Worm (Caenorhabditis elegans) whole organism, L2 larva: Measurements from ENCODE around the gene tir-1.

Experiments used
- ZK546.5 ChIP-seq: sonication (generic microtip); optimal IDR thresholded peaks from 2 replicates; lab custom pipeline; 2017; ENCODE audit warnings: missing biosample characterization, missing genetic modification characterization
- ama-1 ChIP-seq: fragments of 150-350 bp; optimal IDR thresholded peaks from 2 replicates; lab custom pipeline; 2018; ENCODE audit warnings: inconsistent platforms
- dmd-4 ChIP-seq: sonication (generic microtip); optimal IDR thresholded peaks from 2 replicates; lab custom pipeline; 2017; ENCODE audit warnings: missing biosample characterization, missing genetic modification characterization
- elt-3 ChIP-seq: sonication (generic microtip); optimal IDR thresholded peaks from 2 replicates; lab custom pipeline; 2017; ENCODE audit warnings: missing biosample characterization, missing genetic modification characterization
- lin-39 ChIP-seq: fragments of 150-350 bp; optimal IDR thresholded peaks from 2 replicates; lab custom pipeline; 2014; ENCODE audit warnings: missing biosample characterization, missing genetic modification reagents, missing genetic modification characterization
- nhr-10 ChIP-seq: sonication (generic microtip); optimal IDR thresholded peaks from 2 replicates; lab custom pipeline; 2017; ENCODE audit warnings: missing biosample characterization, missing genetic modification characterization
- nhr-25 ChIP-seq: fragments of 150-350 bp; sonication (generic microtip); optimal IDR thresholded peaks from 3 replicates; lab custom pipeline; 2014; ENCODE audit warnings: missing biosample characterization, missing genetic modification characterization
- nhr-6 ChIP-seq: fragments of 150-350 bp; optimal IDR thresholded peaks from 2 replicates; lab custom pipeline; 2014; ENCODE audit warnings: missing biosample characterization, missing genetic modification characterization
- nhr-77 ChIP-seq: fragments of 150-350 bp; optimal IDR thresholded peaks from 2 replicates; lab custom pipeline; 2014; ENCODE audit warnings: missing biosample characterization, missing genetic modification characterization
- snpc-4 ChIP-seq: fragments of 150-350 bp; optimal IDR thresholded peaks from 2 replicates; lab custom pipeline; 2014; ENCODE audit warnings: missing biosample characterization, missing genetic modification characterization
- unc-39 ChIP-seq: fragments of 150-350 bp; optimal IDR thresholded peaks from 2 replicates; lab custom pipeline; 2014; ENCODE audit warnings: missing biosample characterization, missing genetic modification characterization
- unc-62 ChIP-seq: fragments of 150-350 bp; optimal IDR thresholded peaks from 2 replicates; lab custom pipeline; 2014; ENCODE audit warnings: missing biosample characterization, missing genetic modification reagents, missing genetic modification characterization
- ztf-1 ChIP-seq: fragments of 200-800 bp; sonication (Bioruptor generic); conservative IDR thresholded peaks from 2 replicates; pipeline ENCODE4 v1.3.6; 2022; ENCODE audit warnings: missing genetic modification characterization, missing compliant biosample characterization
- ztf-4 ChIP-seq: fragments of 150-350 bp; optimal IDR thresholded peaks from 2 replicates; lab custom pipeline; 2014; ENCODE audit warnings: missing biosample characterization, missing genetic modification characterization

DNA sequence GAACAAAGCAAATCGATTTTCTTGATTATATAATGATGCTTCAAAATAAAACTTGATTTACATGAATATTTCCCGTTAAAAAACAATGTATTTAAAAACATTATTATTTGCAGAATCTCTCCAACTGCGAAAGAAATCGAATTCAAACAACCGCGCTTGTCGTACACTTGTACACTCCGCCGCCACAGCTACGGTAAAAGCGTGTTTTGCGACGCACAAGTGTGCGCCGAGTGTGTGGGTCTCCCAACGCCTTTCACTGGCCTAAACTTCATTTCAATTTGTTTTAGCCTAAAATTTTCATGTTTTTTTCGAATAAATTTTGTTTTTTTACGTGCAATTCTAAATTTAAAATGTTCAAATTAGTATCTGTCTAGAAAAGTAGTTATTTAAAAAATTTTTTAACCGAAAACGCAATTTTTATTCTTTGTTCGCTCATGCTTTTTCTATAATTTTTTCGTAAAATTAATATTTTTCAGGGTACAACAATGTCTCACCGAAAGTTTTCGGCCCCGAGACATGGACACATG lies 34.0 kb downstream of the tir-1 start, which contains the start of gene rpl-3:
- peak; percentile 99 for TF ChIP-seq nhr-77 (tag; lab: Kevin White, UChicago)
- TF ChIP-seq lin-39 (tag; lab: Kevin White, UChicago) = peak; percentile 86
- TF ChIP-seq ztf-1 = peak; percentile 100
- TF ChIP-seq nhr-25 = peak; percentile 100
- TF ChIP-seq dmd-4 (tag; lab: Kevin White, UChicago) = peak; percentile 84
- peak; percentile 82 for TF ChIP-seq elt-3 (tag; lab: Kevin White, UChicago)
- TF ChIP-seq ZK546.5 (tag; lab: Kevin White, UChicago) = peak; percentile 95
- peak; percentile 100 for TF ChIP-seq nhr-6
- peak; percentile 98 for TF ChIP-seq unc-39
- TF ChIP-seq ztf-4 (tag; lab: Kevin White, UChicago) = peak; percentile 100
- TF ChIP-seq snpc-4 (tag; lab: Kevin White, UChicago) = peak; percentile 96
- TF ChIP-seq nhr-10 = peak; percentile 100
- peak; percentile 94 for TF ChIP-seq ama-1
- TF ChIP-seq unc-62 (GFP tag; lab: Kevin White, UChicago) = peak; percentile 99
